Fruit fly (Drosophila melanogaster) whole organism, prepupa: ENCODE measurements around the gene CG11630.

ENCODE experiments used
- Blimp-1 ChIP-seq: fragments of 200-800 bp; sonication (Bioruptor generic); optimal IDR thresholded peaks from 3 replicates; lab custom pipeline; 2017; ENCODE audit warnings: missing biosample characterization, missing genetic modification characterization, mild to moderate bottlenecking, moderate library complexity, missing genetic modification reagents
- CG10631 ChIP-seq: fragments of 200-800 bp; sonication (Bioruptor generic); optimal IDR thresholded peaks from 2 replicates; lab custom pipeline; 2016; ENCODE audit warnings: missing biosample characterization, missing genetic modification characterization
- CG11294 ChIP-seq: fragments of 200-800 bp; sonication (Bioruptor generic); IDR thresholded peaks from 2 replicates; pipeline ENCODE4 v1.3.6; 2022; ENCODE audit warnings: missing biosample characterization, missing genetic modification characterization
- CG11762 ChIP-seq: fragments of 200-800 bp; sonication (Bioruptor generic); optimal IDR thresholded peaks from 3 replicates; lab custom pipeline; 2016; ENCODE audit warnings: missing biosample characterization, missing genetic modification characterization; ENCODE audit not compliant: insufficient read depth
- CG11902 ChIP-seq: fragments of 200-800 bp; sonication (Bioruptor generic); optimal IDR thresholded peaks from 3 replicates; lab custom pipeline; 2016; ENCODE audit warnings: missing biosample characterization, missing genetic modification characterization
- CG15336 ChIP-seq: fragments of 200-800 bp; sonication (Bioruptor generic); IDR thresholded peaks from 2 replicates; pipeline ENCODE4 v1.3.6; 2022; ENCODE audit warnings: missing biosample characterization, missing genetic modification characterization
- CG1621 ChIP-seq: fragments of 200-800 bp; sonication (Bioruptor generic); optimal IDR thresholded peaks from 3 replicates; lab custom pipeline; 2018; ENCODE audit warnings: missing biosample characterization, mild to moderate bottlenecking, missing genetic modification characterization
- CG16779 ChIP-seq: fragments of 200-800 bp; sonication (Bioruptor generic); optimal IDR thresholded peaks from 3 replicates; lab custom pipeline; 2017; ENCODE audit warnings: missing biosample characterization, mild to moderate bottlenecking, missing genetic modification characterization
- CG34406 ChIP-seq: fragments of 200-800 bp; sonication (Bioruptor generic); optimal IDR thresholded peaks from 3 replicates; lab custom pipeline; 2016; ENCODE audit warnings: missing biosample characterization, missing genetic modification characterization
- CG4318 ChIP-seq: fragments of 200-800 bp; sonication (Bioruptor generic); optimal IDR thresholded peaks from 3 replicates; lab custom pipeline; 2017; ENCODE audit warnings: missing biosample characterization, mild to moderate bottlenecking, missing genetic modification characterization
- CG6163 ChIP-seq: fragments of 200-800 bp; sonication (Bioruptor generic); IDR thresholded peaks from 3 replicates; pipeline ENCODE4 v1.3.6; 2022; ENCODE audit warnings: missing biosample characterization, missing genetic modification characterization
- CG6276 ChIP-seq: fragments of 200-800 bp; sonication (Bioruptor generic); optimal IDR thresholded peaks from 2 replicates; lab custom pipeline; 2017; ENCODE audit warnings: missing biosample characterization, mild to moderate bottlenecking, missing genetic modification characterization
- CG8119 ChIP-seq: fragments of 200-800 bp; sonication (Bioruptor generic); IDR thresholded peaks from 3 replicates; pipeline ENCODE4 v1.3.6; 2022; ENCODE audit warnings: missing biosample characterization, missing genetic modification characterization
- CG8319 ChIP-seq: fragments of 200-800 bp; sonication (Bioruptor generic); optimal IDR thresholded peaks from 3 replicates; lab custom pipeline; 2016; ENCODE audit warnings: missing biosample characterization, missing genetic modification characterization
- Eip78C ChIP-seq: fragments of 200-800 bp; sonication (Bioruptor generic); peaks from one replicate; lab custom pipeline; 2016; ENCODE audit warnings: missing biosample characterization, missing genetic modification characterization
- Ets21C ChIP-seq: fragments of 200-800 bp; sonication (Bioruptor generic); optimal IDR thresholded peaks from 3 replicates; lab custom pipeline; 2016; ENCODE audit warnings: missing biosample characterization, missing genetic modification characterization
- Ets96B ChIP-seq: fragments of 200-800 bp; optimal IDR thresholded peaks from 2 replicates; lab custom pipeline; 2019; ENCODE audit warnings: missing biosample characterization, mild to moderate bottlenecking, missing genetic modification characterization, moderate library complexity
- Gug ChIP-seq: fragments of 200-800 bp; sonication (Bioruptor generic); IDR thresholded peaks from 2 replicates; pipeline ENCODE4 v1.3.6; 2022; ENCODE audit warnings: missing biosample characterization, missing genetic modification characterization
- Hr38 ChIP-seq: sonication (Bioruptor generic); optimal IDR thresholded peaks from 2 replicates; lab custom pipeline; 2016; ENCODE audit warnings: missing biosample characterization, missing genetic modification characterization
- Hr39 ChIP-seq: fragments of 200-800 bp; sonication (Bioruptor generic); optimal IDR thresholded peaks from 2 replicates; lab custom pipeline; 2016; ENCODE audit warnings: missing biosample characterization, missing genetic modification characterization
- Met ChIP-seq: fragments of 200-800 bp; sonication (Bioruptor generic); optimal IDR thresholded peaks from 3 replicates; lab custom pipeline; 2016; ENCODE audit warnings: missing biosample characterization, missing genetic modification characterization
- OdsH ChIP-seq: fragments of 200-800 bp; sonication (Bioruptor generic); optimal IDR thresholded peaks from 3 replicates; lab custom pipeline; 2016; ENCODE audit warnings: missing biosample characterization, missing genetic modification characterization
- Sox14 ChIP-seq: fragments of 200-800 bp; sonication (Bioruptor generic); optimal IDR thresholded peaks from 3 replicates; lab custom pipeline; 2016; ENCODE audit warnings: missing biosample characterization, missing genetic modification characterization
- Sox15 ChIP-seq: fragments of 200-800 bp; sonication (Bioruptor generic); optimal IDR thresholded peaks from 3 replicates; lab custom pipeline; 2016; ENCODE audit warnings: missing biosample characterization, missing genetic modification characterization
- eg ChIP-seq: fragments of 200-800 bp; sonication (Bioruptor generic); IDR thresholded peaks from 3 replicates; pipeline ENCODE4 v1.3.6; 2022; ENCODE audit warnings: missing biosample characterization, missing genetic modification characterization
- esn ChIP-seq: fragments of 200-800 bp; sonication (Bioruptor generic); optimal IDR thresholded peaks from 2 replicates; lab custom pipeline; 2016; ENCODE audit warnings: missing biosample characterization, mild to moderate bottlenecking, missing genetic modification characterization, moderate library complexity
- fd85E ChIP-seq: fragments of 200-800 bp; sonication (Bioruptor generic); optimal IDR thresholded peaks from 3 replicates; lab custom pipeline; 2016; ENCODE audit warnings: missing biosample characterization, missing genetic modification characterization
- fkh ChIP-seq: fragments of 200-800 bp; sonication (Bioruptor generic); optimal IDR thresholded peaks from 3 replicates; lab custom pipeline; 2017; ENCODE audit warnings: missing biosample characterization, mild to moderate bottlenecking, missing genetic modification characterization, moderate library complexity
- lz ChIP-seq: fragments of 200-800 bp; sonication (Bioruptor generic); optimal IDR thresholded peaks from 3 replicates; lab custom pipeline; 2016; ENCODE audit warnings: missing biosample characterization, missing genetic modification characterization
- spab ChIP-seq: fragments of 200-800 bp; sonication (Bioruptor generic); optimal IDR thresholded peaks from 2 replicates; lab custom pipeline; 2017; ENCODE audit warnings: missing biosample characterization, mild to moderate bottlenecking, missing genetic modification characterization, missing genetic modification reagents
- ss ChIP-seq, 2 experiments: fragments of 200-800 bp; sonication (Bioruptor generic); optimal IDR thresholded peaks; 2 replicates in 1 of 2; 3 replicates in 1 of 2; lab custom pipeline; 2017 to 2018; ENCODE audit warnings: mild to moderate bottlenecking in 2 of 2, missing biosample characterization in 2 of 2, missing genetic modification characterization in 2 of 2, moderate library complexity in 1 of 2
- svp ChIP-seq: fragments of 200-800 bp; sonication (Bioruptor generic); peaks from one replicate; lab custom pipeline; 2016; ENCODE audit warnings: missing biosample characterization, missing genetic modification characterization
- topi ChIP-seq: fragments of 200-800 bp; sonication (Bioruptor generic); optimal IDR thresholded peaks from 3 replicates; lab custom pipeline; 2016; ENCODE audit warnings: missing biosample characterization, missing genetic modification characterization

The CG11630 gene

dm6 chr2L:21783965-21784364, at the start of gene CG11630:
TSS of gene CG11630 (minus strand) at chr2L:21784065.
- no peak for TF ChIP-seq Met (GFP tag; lab: Kevin White, UChicago)
- no peak for TF ChIP-seq CG6163

dm6 chr2L:21832200-21832831, 48.5 kb upstream of the CG11630 start:
- TF ChIP-seq CG6276 (GFP tag; lab: Kevin White, UChicago) (no peak), ss (GFP tag; optimal IDR thresholded peaks at IDR 0.05; lab: Kevin White, UChicago) (no peak), Blimp-1 (GFP tag; lab: Kevin White, UChicago) (no peak), fd85E (GFP tag; lab: Kevin White, UChicago) (no peak), Gug (GFP tag; lab: Robert Waterston, UW) (no peak), Eip78C (GFP tag; lab: Kevin White, UChicago) (no peak), Hr38 (GFP tag; lab: Kevin White, UChicago) (no peak), OdsH (GFP tag; lab: Kevin White, UChicago) (no peak), CG15336 (GFP tag; lab: Robert Waterston, UW) (no peak), Sox15 (GFP tag; lab: Kevin White, UChicago) (no peak)
- TF ChIP-seq, all 60 proteins: peak for 0

- TF ChIP-seq CG6163 (no peak), CG8319 (GFP tag; lab: Kevin White, UChicago) (no peak), Eip78C (GFP tag; lab: Kevin White, UChicago) (no peak), spab (no peak), CG16779 (no peak), esn (no peak), eg (GFP tag; lab: Robert Waterston, UW) (no peak), OdsH (GFP tag; lab: Kevin White, UChicago) (no peak), Sox15 (GFP tag; lab: Kevin White, UChicago) (no peak), CG15336 (GFP tag; lab: Robert Waterston, UW) (no peak), CG4318 (GFP tag; lab: Kevin White, UChicago) (no peak), Sox14 (no peak), CG34406 (no peak), Ets96B (tag; lab: Kevin White, UChicago) (no peak), CG11762 (no peak), CG10631 (GFP tag; lab: Kevin White, UChicago) (no peak), topi (no peak), CG11902 (GFP tag; lab: Kevin White, UChicago) (no peak), Blimp-1 (GFP tag; lab: Kevin White, UChicago) (no peak)
Observed at dm6 chr2L:21830317-21830716, 46.5 kb upstream of the CG11630 start.

dm6 chr2L:21828791-21829184, 44.9 kb upstream of the CG11630 start:
- TF ChIP-seq Gug (GFP tag; lab: Robert Waterston, UW) = no peak
- TF ChIP-seq eg (GFP tag; lab: Robert Waterston, UW) = no peak
- TF ChIP-seq CG11294 (GFP tag; lab: Robert Waterston, UW) = no peak
- no peak for TF ChIP-seq CG6163
- TF ChIP-seq lz = no peak
- TF ChIP-seq svp (GFP tag; lab: Kevin White, UChicago) = peak; percentile 77
- TF ChIP-seq Eip78C (GFP tag; lab: Kevin White, UChicago) = peak; percentile 29
- no peak for TF ChIP-seq CG1621

dm6 chr2L:21827900-21828790, 44.3 kb upstream of the CG11630 start, which contains the start of gene tsh:
TSS of gene tsh (plus strand) at chr2L:21828593.
- TF ChIP-seq Sox14 = peak; percentile 1
- TF ChIP-seq Ets21C = no peak
- TF ChIP-seq fkh (GFP tag; lab: Kevin White, UChicago) = peak; percentile 33
- TF ChIP-seq Eip78C (GFP tag; lab: Kevin White, UChicago) = peak; percentile 52
- TF ChIP-seq CG8119 (GFP tag; lab: Robert Waterston, UW) = no peak
- TF ChIP-seq Hr39 (GFP tag; lab: Kevin White, UChicago) = no peak
